Worm (Caenorhabditis elegans) whole organism, young adult: ENCODE data around the gene F13D12.10.

Experiments
- B0035.1 ChIP-seq: sonication (generic microtip); optimal IDR thresholded peaks from 2 replicates; lab custom pipeline; 2016; ENCODE audit warnings: missing genetic modification characterization, mild to moderate bottlenecking, missing compliant biosample characterization, missing genotype, missing genetic modification reagents
- B0336.3 ChIP-seq: fragments of 200-800 bp; sonication (Bioruptor generic); IDR thresholded peaks from 2 replicates; pipeline ENCODE4 v1.3.6; 2022; ENCODE audit warnings: missing genetic modification characterization, missing compliant biosample characterization
- F22D6.2 ChIP-seq: sonication (generic microtip); optimal IDR thresholded peaks from 2 replicates; lab custom pipeline; 2016; ENCODE audit warnings: mild to moderate bottlenecking, missing genetic modification characterization, missing compliant biosample characterization
- F23B12.7 ChIP-seq: sonication (generic microtip); optimal IDR thresholded peaks from 2 replicates; lab custom pipeline; 2017; ENCODE audit warnings: missing genetic modification characterization, mild to moderate bottlenecking, missing compliant biosample characterization, antibody characterized with exemption, moderate library complexity; ENCODE audit not compliant: insufficient read depth
- F39B2.1 ChIP-seq: fragments of 200-800 bp; sonication (Bioruptor generic); IDR thresholded peaks from 2 replicates; pipeline ENCODE4 v1.3.6; 2022; ENCODE audit warnings: missing genetic modification reagents, missing genetic modification characterization, missing compliant biosample characterization
- F49E8.2 ChIP-seq: sonication (generic microtip); optimal IDR thresholded peaks from 3 replicates; lab custom pipeline; 2017; ENCODE audit warnings: missing genetic modification characterization, mild to moderate bottlenecking, missing compliant biosample characterization, antibody characterized with exemption, moderate library complexity; ENCODE audit not compliant: insufficient read depth
- F52B5.7 ChIP-seq: sonication (generic microtip); optimal IDR thresholded peaks from 2 replicates; lab custom pipeline; 2016; ENCODE audit warnings: mild to moderate bottlenecking, missing genetic modification characterization, missing compliant biosample characterization
- K11D2.4 ChIP-seq: fragments of 200-800 bp; sonication (Bioruptor generic); IDR thresholded peaks from 2 replicates; pipeline ENCODE4 v1.3.6; 2022; ENCODE audit warnings: missing genetic modification reagents, missing genetic modification characterization, missing compliant biosample characterization
- Y56A3A.18 ChIP-seq: fragments of 200-800 bp; sonication (Bioruptor generic); IDR thresholded peaks from 2 replicates; pipeline ENCODE4 v1.3.6; 2022; ENCODE audit warnings: missing genetic modification reagents, missing genetic modification characterization, missing compliant biosample characterization
- akir-1 ChIP-seq: fragments of 200-800 bp; sonication (Bioruptor generic); optimal IDR thresholded peaks from 2 replicates; lab custom pipeline; 2018; ENCODE audit warnings: mild to moderate bottlenecking, missing genetic modification characterization, moderate library complexity, missing compliant biosample characterization
- bed-1 ChIP-seq: fragments of 200-800 bp; sonication (Bioruptor generic); IDR thresholded peaks from 2 replicates; pipeline ENCODE4 v1.3.6; 2022; ENCODE audit warnings: missing genetic modification reagents, missing genetic modification characterization, missing compliant biosample characterization
- bed-2 ChIP-seq: fragments of 200-800 bp; sonication (Bioruptor generic); IDR thresholded peaks from 2 replicates; pipeline ENCODE4 v1.3.6; 2022; ENCODE audit warnings: missing genetic modification reagents, missing genetic modification characterization, missing compliant biosample characterization
- cebp-1 ChIP-seq, 2 experiments: fragments of 200-800 bp in 1 of 2; sonication (Bioruptor generic) in 1 of 2; sonication (generic microtip) in 1 of 2; IDR thresholded peaks in 1 of 2; optimal IDR thresholded peaks in 1 of 2; 2 replicates each; pipeline versions ENCODE4 v1.3.6 to Lab custom; 2017 to 2022; ENCODE audit warnings: missing compliant biosample characterization in 2 of 2, missing genetic modification characterization in 2 of 2, mild to moderate bottlenecking in 1 of 2, missing genetic modification reagents in 1 of 2, moderate library complexity in 1 of 2
- cebp-2 ChIP-seq: fragments of 200-800 bp; sonication (Bioruptor generic); IDR thresholded peaks from 2 replicates; pipeline ENCODE4 v1.3.6; 2022; ENCODE audit warnings: missing genetic modification characterization, missing compliant biosample characterization
- ceh-79 ChIP-seq: sonication (generic microtip); optimal IDR thresholded peaks from 2 replicates; lab custom pipeline; 2017; ENCODE audit warnings: mild to moderate bottlenecking, missing genetic modification characterization, missing compliant biosample characterization
- die-1 ChIP-seq: sonication (generic microtip); optimal IDR thresholded peaks from 2 replicates; lab custom pipeline; 2016; ENCODE audit warnings: missing genotype, mild to moderate bottlenecking, missing genetic modification characterization, missing compliant biosample characterization
- egl-18 ChIP-seq: fragments of 200-800 bp; sonication (Bioruptor generic); IDR thresholded peaks from 2 replicates; pipeline ENCODE4 v1.3.6; 2022; ENCODE audit warnings: missing genetic modification reagents, missing genetic modification characterization, missing compliant biosample characterization
- hlh-26 ChIP-seq: fragments of 200-800 bp; sonication (Bioruptor generic); conservative IDR thresholded peaks from 2 replicates; pipeline ENCODE4 v1.3.6; 2022; ENCODE audit warnings: missing genetic modification reagents, missing genetic modification characterization, missing compliant biosample characterization
- hmg-1.2 ChIP-seq: fragments of 200-800 bp; sonication (Bioruptor generic); IDR thresholded peaks from 2 replicates; pipeline ENCODE4 v1.3.6; 2022; ENCODE audit warnings: missing genetic modification reagents, missing genetic modification characterization, missing compliant biosample characterization
- hmg-20 ChIP-seq: fragments of 200-800 bp; sonication (Bioruptor generic); IDR thresholded peaks from 2 replicates; pipeline ENCODE4 v1.3.6; 2022; ENCODE audit warnings: missing genetic modification reagents, missing genetic modification characterization, missing compliant biosample characterization
- hsf-1 ChIP-seq: fragments of 200-800 bp; sonication (Bioruptor generic); IDR thresholded peaks from 2 replicates; pipeline ENCODE4 v1.3.6; 2022; ENCODE audit warnings: missing genetic modification reagents, missing genetic modification characterization, missing compliant biosample characterization
- let-607 ChIP-seq, 2 experiments: fragments of 200-800 bp in 1 of 2; sonication (Bioruptor generic) in 1 of 2; sonication (generic microtip) in 1 of 2; optimal IDR thresholded peaks; 2 replicates each; lab custom pipeline; 2016 to 2018; ENCODE audit warnings: mild to moderate bottlenecking in 2 of 2, missing compliant biosample characterization in 2 of 2, missing genetic modification characterization in 2 of 2, moderate library complexity in 2 of 2, missing genotype in 1 of 2
- lin-26 ChIP-seq: fragments of 200-800 bp; sonication (Bioruptor generic); IDR thresholded peaks from 2 replicates; pipeline ENCODE4 v1.3.6; 2022; ENCODE audit warnings: missing genetic modification reagents, missing genetic modification characterization, missing compliant biosample characterization
- madf-6 ChIP-seq: fragments of 200-800 bp; sonication (Bioruptor generic); IDR thresholded peaks from 2 replicates; pipeline ENCODE4 v1.3.6; 2022; ENCODE audit warnings: missing genetic modification reagents, missing genetic modification characterization, missing compliant biosample characterization
- mel-28 ChIP-seq: sonication (generic microtip); optimal IDR thresholded peaks from 2 replicates; lab custom pipeline; 2016; ENCODE audit warnings: borderline replicate concordance, mild to moderate bottlenecking, missing genetic modification characterization, missing compliant biosample characterization
- nfya-1 ChIP-seq: sonication (generic microtip); optimal IDR thresholded peaks from 2 replicates; lab custom pipeline; 2017; ENCODE audit warnings: antibody characterized with exemption, missing compliant biosample characterization, missing genetic modification characterization, borderline replicate concordance; ENCODE audit not compliant: insufficient read depth
- nhr-80 ChIP-seq: sonication (generic microtip); optimal IDR thresholded peaks from 2 replicates; lab custom pipeline; 2016; ENCODE audit warnings: missing genetic modification characterization, missing compliant biosample characterization
- repo-1 ChIP-seq: sonication (generic microtip); optimal IDR thresholded peaks from 2 replicates; lab custom pipeline; 2017; ENCODE audit warnings: mild to moderate bottlenecking, missing genetic modification characterization, missing compliant biosample characterization
- snpc-1.1 ChIP-seq: sonication (generic microtip); optimal IDR thresholded peaks from 2 replicates; lab custom pipeline; 2017; ENCODE audit warnings: missing genetic modification characterization, mild to moderate bottlenecking, missing compliant biosample characterization, antibody characterized with exemption, moderate library complexity, missing genotype, missing genetic modification reagents; ENCODE audit not compliant: insufficient read depth
- snpc-3.4 ChIP-seq: sonication (generic microtip); optimal IDR thresholded peaks from 2 replicates; lab custom pipeline; 2017; ENCODE audit warnings: missing genetic modification characterization, mild to moderate bottlenecking, missing compliant biosample characterization, antibody characterized with exemption, moderate library complexity, missing genotype, missing genetic modification reagents
- snpc-4 ChIP-seq, 5 experiments: fragments of 150-350 bp in 1 of 5; sonication (generic microtip) in 4 of 5; optimal IDR thresholded peaks; 2 replicates each; lab custom pipeline; 2014 to 2018; ENCODE audit warnings: missing genetic modification characterization in 5 of 5, missing biosample characterization in 3 of 5, antibody characterized with exemption in 2 of 5, mild to moderate bottlenecking in 2 of 5, missing compliant biosample characterization in 2 of 5, missing genotype in 2 of 5, moderate library complexity in 2 of 5, missing genetic modification reagents in 1 of 5
- sptf-2 ChIP-seq: fragments of 200-800 bp; sonication (Bioruptor generic); optimal IDR thresholded peaks from 2 replicates; lab custom pipeline; 2018; ENCODE audit warnings: mild to moderate bottlenecking, missing genetic modification characterization, missing compliant biosample characterization
- zim-3 ChIP-seq: sonication (generic microtip); optimal IDR thresholded peaks from 2 replicates; lab custom pipeline; 2017; ENCODE audit warnings: mild to moderate bottlenecking, missing genetic modification characterization, moderate library complexity, missing compliant biosample characterization

The F13D12.10 gene

DNA sequence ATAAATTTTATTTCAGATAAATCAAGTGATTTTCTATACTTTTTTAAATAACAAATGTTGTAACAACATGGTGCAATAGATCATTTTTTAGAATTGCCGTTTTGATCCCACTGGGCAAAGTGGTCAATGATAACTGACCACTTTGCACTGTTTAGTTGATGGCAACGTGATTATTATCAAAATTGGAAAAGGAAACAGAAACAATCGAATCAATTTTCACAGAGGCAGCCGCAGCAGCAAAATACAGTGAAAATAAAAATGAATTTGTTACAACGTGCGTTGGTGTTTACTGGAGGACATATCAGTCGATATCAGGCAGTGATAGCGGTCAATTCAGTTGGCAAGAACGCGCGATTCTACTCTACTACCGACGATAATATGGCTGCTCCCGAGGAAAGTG, 7.8 kb upstream of the F13D12.10 start, which contains the start of gene VF13D12L.3:
Gene VF13D12L.3 (plus strand): TSS at position 223 of the 400 bp plus-strand sequence.
- TF ChIP-seq nhr-80 (tag; lab: Kevin White, UChicago) (peak; percentile 60), hsf-1 (0 out of 2 replicates have a peak, but pooled peaks have one; percentile 10), lin-26 (GFP tag; lab: Robert Waterston, UW) (no peak)
- TF ChIP-seq, all 124 proteins: peak for 2

DNA sequence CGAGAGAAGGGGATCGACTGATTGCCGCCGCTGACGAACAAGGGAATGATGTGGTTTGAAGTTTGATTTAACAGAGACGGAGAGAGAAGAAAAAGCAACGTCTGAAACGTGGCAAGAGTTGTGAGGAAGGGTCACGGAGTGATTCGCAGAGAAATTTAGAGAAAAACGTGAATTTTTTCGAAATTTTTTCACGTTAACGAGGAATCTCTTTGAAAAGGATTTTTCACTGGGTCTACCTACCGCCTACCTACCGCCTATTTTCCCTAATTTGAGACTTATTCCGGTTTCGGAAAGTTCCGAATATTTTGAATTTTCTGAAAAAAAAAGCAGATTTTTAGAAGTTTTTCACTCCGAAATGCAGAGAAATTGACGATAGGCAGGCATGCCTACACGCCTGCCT, 4.1 kb upstream of the F13D12.10 start, which contains the start of gene fcmt-1:
Gene fcmt-1 (minus strand): TSS at position 101 of the 400 bp plus-strand sequence.
- no peak for TF ChIP-seq die-1 (tag; lab: Kevin White, UChicago)
- TF ChIP-seq sptf-2 (GFP tag; lab: Kevin White, UChicago) = no peak
- TF ChIP-seq F22D6.2 (tag; lab: Kevin White, UChicago) = no peak

DNA sequence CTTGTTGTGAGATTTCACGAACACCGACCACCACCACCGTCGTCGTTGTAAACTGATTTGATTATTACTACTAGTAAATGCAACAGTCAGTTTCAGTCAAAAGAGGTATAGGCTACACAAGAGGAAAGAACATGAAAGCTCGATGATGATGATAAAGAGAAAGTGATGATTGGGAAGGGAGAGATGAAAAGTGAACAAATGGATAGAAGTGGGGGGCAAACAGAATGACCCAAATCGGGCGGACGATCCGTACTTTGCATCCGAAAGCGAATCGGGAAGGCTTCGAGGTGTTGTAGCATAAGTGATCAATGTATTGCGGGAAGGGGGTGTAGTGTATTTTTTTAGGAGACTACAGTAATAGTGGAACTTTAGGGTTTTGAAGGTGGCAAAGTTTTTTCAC, 2.8 kb upstream of the F13D12.10 start:
- TF ChIP-seq hmg-20 (no peak), F49E8.2 (no peak), hlh-26 (GFP tag; lab: Robert Waterston, UW) (no peak), B0035.1 (tag; lab: Kevin White, UChicago) (no peak), cebp-2 (no peak), B0336.3 (GFP tag; lab: Robert Waterston, UW) (no peak), akir-1 (no peak), cebp-1 (GFP tag; IDR thresholded peaks at IDR 0.05; lab: Robert Waterston, UW) (no peak), cebp-1 (tag; optimal IDR thresholded peaks at IDR 0.05; lab: Kevin White, UChicago) (no peak), zim-3 (tag; lab: Kevin White, UChicago) (no peak), F39B2.1 (GFP tag; lab: Robert Waterston, UW) (no peak), Y56A3A.18 (GFP tag; lab: Robert Waterston, UW) (no peak), K11D2.4 (GFP tag; lab: Robert Waterston, UW) (no peak), bed-1 (GFP tag; lab: Robert Waterston, UW) (no peak), F52B5.7 (tag; lab: Kevin White, UChicago) (no peak), nfya-1 (tag; lab: Kevin White, UChicago) (no peak), bed-2 (no peak), egl-18 (GFP tag; lab: Robert Waterston, UW) (no peak), nhr-80 (tag; lab: Kevin White, UChicago) (no peak), let-607 (tag; optimal IDR thresholded peaks at IDR 0.05; lab: Kevin White, UChicago) (no peak), repo-1 (tag; lab: Kevin White, UChicago) (no peak)

DNA sequence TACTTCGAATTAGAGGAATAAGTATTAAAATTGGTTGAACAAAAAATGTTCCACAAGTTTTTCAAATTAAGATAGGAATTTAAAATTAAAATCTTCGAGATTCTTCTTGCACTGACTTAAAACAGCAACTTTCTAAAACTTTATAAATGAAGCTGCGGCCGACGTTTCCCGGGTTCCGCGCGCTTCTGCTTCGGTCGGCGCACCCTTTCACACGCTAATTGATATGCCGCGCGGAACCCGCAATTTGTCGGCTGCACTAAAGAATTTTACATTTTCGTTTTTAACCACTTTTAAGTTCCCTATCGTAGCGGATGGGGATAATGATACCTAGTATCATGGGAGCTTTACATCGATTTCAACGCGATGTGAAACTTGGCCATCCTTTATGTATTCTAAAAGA, 1.1 kb downstream of the F13D12.10 start:
- no peak for TF ChIP-seq mel-28 (tag; lab: Kevin White, UChicago)
- no peak for TF ChIP-seq F23B12.7
- TF ChIP-seq madf-6 (GFP tag; lab: Robert Waterston, UW) = peak; percentile 6; the same call in 1 of the 2 replicates
- no peak for TF ChIP-seq ceh-79
- TF ChIP-seq repo-1 (tag; lab: Kevin White, UChicago) = no peak
- TF ChIP-seq snpc-4 (GFP tag; optimal IDR thresholded peaks at IDR 0.05; lab: Kevin White, UChicago) = peak; percentile 79
- TF ChIP-seq snpc-4 (tag; optimal IDR thresholded peaks at IDR 0.05; lab: Kevin White, UChicago) = peak; percentile 57 to 96 (median 88)
- peak; percentile 33 for TF ChIP-seq snpc-3.4 (tag; lab: Kevin White, UChicago)
- peak; percentile 84 for TF ChIP-seq snpc-1.1 (tag; lab: Kevin White, UChicago)
- peak; percentile 56 for TF ChIP-seq hmg-1.2 (GFP tag; lab: Robert Waterston, UW)
